Worm (Caenorhabditis elegans) whole organism, L4/young adult: ENCODE results near the gene oig-2.

Experiments used
- W03F9.2 ChIP-seq: fragments of 150-350 bp; optimal IDR thresholded peaks from 2 replicates; lab custom pipeline; 2014; ENCODE audit warnings: missing biosample characterization, missing genetic modification characterization
- him-1 ChIP-seq: sonication (generic microtip); optimal IDR thresholded peaks from 2 replicates; lab custom pipeline; 2016; ENCODE audit warnings: missing genotype, missing genetic modification reagents, missing genetic modification characterization, missing compliant biosample characterization

- TF ChIP-seq him-1 (tag; lab: Kevin White, UChicago) (no peak), W03F9.2 (no peak)
These were observed 17.9 kb upstream of the oig-2 start, which contains the start of gene max-2 for ce11 chrII:13025794-13026412.
